Fruit fly (Drosophila melanogaster): ENCODE results near the gene CG13984.

Gene CG13984

dm6 chr2L:6275981-6276380 is 32.6 kb upstream of the CG13984 start:
- TF ChIP-seq Dfd (GFP tag; optimal IDR thresholded peaks at IDR 0.05) = no peak
- TF ChIP-seq rgr (GFP tag; optimal IDR thresholded peaks at IDR 0.05) = no peak
- TF ChIP-seq psq (GFP tag; optimal IDR thresholded peaks at IDR 0.05) = no peak
- TF ChIP-seq fru (GFP tag; optimal IDR thresholded peaks at IDR 0.05) = no peak
- TF ChIP-seq br (GFP tag; optimal IDR thresholded peaks at IDR 0.05) = no peak
- no peak for TF ChIP-seq Hr78 (GFP tag; optimal IDR thresholded peaks at IDR 0.05)
- no peak for TF ChIP-seq sv (GFP tag; optimal IDR thresholded peaks at IDR 0.05)
- no peak for TF ChIP-seq Rel (GFP tag; optimal IDR thresholded peaks at IDR 0.05)
- TF ChIP-seq Rel (tag; optimal IDR thresholded peaks at IDR 0.05) = no peak
- no peak for TF ChIP-seq jim (GFP tag; optimal IDR thresholded peaks at IDR 0.05)
- TF ChIP-seq Jra (GFP tag; optimal IDR thresholded peaks at IDR 0.05) = no peak
- no peak for TF ChIP-seq Vsx2 (GFP tag; optimal IDR thresholded peaks at IDR 0.05; ENCODE audit: partially characterized antibody)
- TF ChIP-seq N (GFP tag; optimal IDR thresholded peaks at IDR 0.05) = no peak
- no peak for TF ChIP-seq h (GFP tag; optimal IDR thresholded peaks at IDR 0.05)

dm6 chr2L:6276815-6277214 is 31.8 kb upstream of the CG13984 start:
- TF ChIP-seq Dif (GFP tag; optimal IDR thresholded peaks at IDR 0.05; ENCODE audit: partially characterized antibody) (no peak), ey (GFP tag; optimal IDR thresholded peaks at IDR 0.05) (no peak), sage (GFP tag; optimal IDR thresholded peaks at IDR 0.05) (no peak), usp (GFP tag; optimal IDR thresholded peaks at IDR 0.05) (no peak), brk (GFP tag; optimal IDR thresholded peaks at IDR 0.05) (no peak), pan (optimal IDR thresholded peaks at IDR 0.05) (no peak), Sp1 (GFP tag; optimal IDR thresholded peaks at IDR 0.05) (no peak), CG9705 (GFP tag; optimal IDR thresholded peaks at IDR 0.05) (no peak), dmrt93B (GFP tag; optimal IDR thresholded peaks at IDR 0.05) (no peak), rgr (GFP tag; optimal IDR thresholded peaks at IDR 0.05) (no peak)

dm6 chr2L:6280328-6280727 is 28.3 kb upstream of the CG13984 start:
- TF ChIP-seq sv (GFP tag; optimal IDR thresholded peaks at IDR 0.05) (peak; percentile 41), Jra (GFP tag; optimal IDR thresholded peaks at IDR 0.05) (no peak), HLH106 (tag; optimal IDR thresholded peaks at IDR 0.05) (peak; percentile 12)

- TF ChIP-seq Rel (GFP tag; optimal IDR thresholded peaks at IDR 0.05) = no peak
- TF ChIP-seq Rel (tag; optimal IDR thresholded peaks at IDR 0.05) = no peak
- no peak for TF ChIP-seq fru (GFP tag; optimal IDR thresholded peaks at IDR 0.05)
- no peak for TF ChIP-seq HLH106 (tag; optimal IDR thresholded peaks at IDR 0.05)
- TF ChIP-seq Vsx2 (GFP tag; optimal IDR thresholded peaks at IDR 0.05; ENCODE audit: partially characterized antibody) = no peak
- no peak for TF ChIP-seq Mio (GFP tag; optimal IDR thresholded peaks at IDR 0.05)
- no peak for TF ChIP-seq Sp1 (GFP tag; optimal IDR thresholded peaks at IDR 0.05)
- TF ChIP-seq Jra (GFP tag; optimal IDR thresholded peaks at IDR 0.05) = no peak
- TF ChIP-seq h (GFP tag; optimal IDR thresholded peaks at IDR 0.05) = no peak
- no peak for TF ChIP-seq lola (GFP tag; optimal IDR thresholded peaks at IDR 0.05)
Measured at dm6 chr2L:6283376-6283775, 25.2 kb upstream of the CG13984 start.

dm6 chr2L:6291605-6292004 is 17.0 kb upstream of the CG13984 start:
- TF ChIP-seq Myc (optimal IDR thresholded peaks at IDR 0.05) = no peak
- TF ChIP-seq rgr (GFP tag; optimal IDR thresholded peaks at IDR 0.05) = peak; percentile 4
- TF ChIP-seq Mio (GFP tag; optimal IDR thresholded peaks at IDR 0.05) = no peak
- TF ChIP-seq usp (GFP tag; optimal IDR thresholded peaks at IDR 0.05) = no peak
- no peak for TF ChIP-seq foxo (GFP tag; optimal IDR thresholded peaks at IDR 0.05)
- no peak for TF ChIP-seq Rel (GFP tag; optimal IDR thresholded peaks at IDR 0.05)
- no peak for TF ChIP-seq Rel (tag; optimal IDR thresholded peaks at IDR 0.05)
- peak; percentile 12 for TF ChIP-seq h (GFP tag; optimal IDR thresholded peaks at IDR 0.05)
- no peak for TF ChIP-seq Hr83 (GFP tag; optimal IDR thresholded peaks at IDR 0.05; ENCODE audit: poor library complexity, severe bottlenecking)
- no peak for TF ChIP-seq woc (GFP tag; optimal IDR thresholded peaks at IDR 0.05)

dm6 chr2L:6301616-6302015 is 7.0 kb upstream of the CG13984 start:
- TF ChIP-seq h (GFP tag; optimal IDR thresholded peaks at IDR 0.05) (no peak), rgr (GFP tag; optimal IDR thresholded peaks at IDR 0.05) (no peak), OdsH (GFP tag; optimal IDR thresholded peaks at IDR 0.05) (no peak), dsf (GFP tag; optimal IDR thresholded peaks at IDR 0.05; ENCODE audit: borderline replicate concordance) (no peak), sv (GFP tag; optimal IDR thresholded peaks at IDR 0.05) (no peak), CG32264 (GFP tag; optimal IDR thresholded peaks at IDR 0.05) (no peak), ey (GFP tag; optimal IDR thresholded peaks at IDR 0.05) (no peak), CG9705 (GFP tag; optimal IDR thresholded peaks at IDR 0.05) (no peak)
